Worm (Caenorhabditis elegans): ENCODE measurements around the gene K07F5.6.

ce11 chrIV:9846574-9846973, at the start of gene K07F5.6:
- TF ChIP-seq ama-1 (optimal IDR thresholded peaks at IDR 0.05) (no peak), tra-4 (tag; optimal IDR thresholded peaks at IDR 0.05) (no peak), scrt-1 (GFP tag; IDR thresholded peaks at IDR 0.05) (no peak), B0310.2 (tag; optimal IDR thresholded peaks at IDR 0.05) (no peak), tbx-11 (GFP tag; IDR thresholded peaks at IDR 0.05) (no peak), pes-1 (GFP tag; IDR thresholded peaks at IDR 0.05) (no peak), hnd-1 (tag; optimal IDR thresholded peaks at IDR 0.05) (no peak)
